Fruit fly (Drosophila melanogaster): ENCODE data around the gene U4-U6-60K.

The U4-U6-60K gene

dm6 chr3L:17496871-17497492 lies 16.7 kb downstream of the U4-U6-60K start (continued):
- no peak for TF ChIP-seq CHES-1-like (GFP tag; optimal IDR thresholded peaks at IDR 0.05)
- no peak for TF ChIP-seq Taf1 (GFP tag; IDR thresholded peaks at IDR 0.05)
- TF ChIP-seq sr (GFP tag; IDR thresholded peaks at IDR 0.05) = no peak
- TF ChIP-seq H15 (GFP tag; IDR thresholded peaks at IDR 0.05) = 0 out of 3 replicates have a peak, but pooled peaks have one; percentile 17
- no peak for TF ChIP-seq CG18619 (GFP tag; optimal IDR thresholded peaks at IDR 0.05)
- no peak for TF ChIP-seq cg (GFP tag; optimal IDR thresholded peaks at IDR 0.05)
- no peak for TF ChIP-seq usp (GFP tag; optimal IDR thresholded peaks at IDR 0.05)
- TF ChIP-seq CG3163 (GFP tag; optimal IDR thresholded peaks at IDR 0.05) = no peak
- no peak for TF ChIP-seq chn (GFP tag; optimal IDR thresholded peaks at IDR 0.05)
- TF ChIP-seq Asciz (GFP tag; optimal IDR thresholded peaks at IDR 0.05) = peak; percentile 5
- no peak for TF ChIP-seq CG7987 (GFP tag; optimal IDR thresholded peaks at IDR 0.05)
- TF ChIP-seq jigr1 (GFP tag; IDR thresholded peaks at IDR 0.05) = no peak
- TF ChIP-seq CG18764 (GFP tag; optimal IDR thresholded peaks at IDR 0.05) = no peak
- TF ChIP-seq eyg (GFP tag; optimal IDR thresholded peaks at IDR 0.05) = no peak
- no peak for TF ChIP-seq Dbx (GFP tag; IDR thresholded peaks at IDR 0.05)
- no peak for TF ChIP-seq CG8944 (GFP tag; optimal IDR thresholded peaks at IDR 0.05)
- TF ChIP-seq CG3065 (GFP tag; optimal IDR thresholded peaks at IDR 0.05) = no peak
- TF ChIP-seq prd (optimal IDR thresholded peaks at IDR 0.05) = no peak
- peak; percentile 32; the same call in 1 of the 3 replicates for TF ChIP-seq prd (GFP tag; IDR thresholded peaks at IDR 0.05)
- no peak for TF ChIP-seq Doc3 (GFP tag; IDR thresholded peaks at IDR 0.05; ENCODE audit: partially characterized antibody)
- TF ChIP-seq Med (GFP tag) = peak; percentile 60
- TF ChIP-seq dysf (GFP tag; IDR thresholded peaks at IDR 0.05) = no peak
- no peak for TF ChIP-seq tll (GFP tag; optimal IDR thresholded peaks at IDR 0.05)
- TF ChIP-seq stc (GFP tag; IDR thresholded peaks at IDR 0.05) = peak; percentile 27; the same call in 1 of the 2 replicates
- TF ChIP-seq CG18262 (tag; optimal IDR thresholded peaks at IDR 0.05) = peak; percentile 33
- TF ChIP-seq CG10654 (GFP tag; optimal IDR thresholded peaks at IDR 0.05) = peak; percentile 5
- no peak for TF ChIP-seq CG4404 (GFP tag; IDR thresholded peaks at IDR 0.05)
- TF ChIP-seq CG15269 (tag; optimal IDR thresholded peaks at IDR 0.05) = peak; percentile 1
- peak; percentile 60 for TF ChIP-seq CG11504 (tag; optimal IDR thresholded peaks at IDR 0.05)
- TF ChIP-seq Fer3 (tag; optimal IDR thresholded peaks at IDR 0.05) = no peak
- no peak for TF ChIP-seq CG15479 (GFP tag; optimal IDR thresholded peaks at IDR 0.05)
- TF ChIP-seq CG10462 (GFP tag; optimal IDR thresholded peaks at IDR 0.05) = no peak
- TF ChIP-seq CG10979 (tag; optimal IDR thresholded peaks at IDR 0.05) = peak; percentile 35
- no peak for TF ChIP-seq gsb-n (tag; optimal IDR thresholded peaks at IDR 0.05)
- TF ChIP-seq Opbp (GFP tag; IDR thresholded peaks at IDR 0.05; ENCODE audit: partially characterized antibody) = no peak
- no peak for TF ChIP-seq CkIIα-i1 (GFP tag; IDR thresholded peaks at IDR 0.05)
- TF ChIP-seq Oaz (GFP tag; IDR thresholded peaks at IDR 0.05) = no peak
- TF ChIP-seq Atf-2 (GFP tag; optimal IDR thresholded peaks at IDR 0.05) = peak; percentile 19
- no peak for TF ChIP-seq HLH4C (GFP tag; IDR thresholded peaks at IDR 0.05; ENCODE audit: partially characterized antibody)
- no peak for TF ChIP-seq ap (GFP tag; IDR thresholded peaks at IDR 0.05)
- peak; percentile 28 for TF ChIP-seq CG17359 (tag; optimal IDR thresholded peaks at IDR 0.05)
- no peak for TF ChIP-seq tap (tag; optimal IDR thresholded peaks at IDR 0.05)
- TF ChIP-seq Hsf (GFP tag; optimal IDR thresholded peaks at IDR 0.05) = no peak
- no peak for TF ChIP-seq jing (GFP tag; optimal IDR thresholded peaks at IDR 0.05)
- TF ChIP-seq CG6272 (GFP tag; IDR thresholded peaks at IDR 0.05) = no peak
- TF ChIP-seq Gug (GFP tag; IDR thresholded peaks at IDR 0.05) = no peak
- TF ChIP-seq CG8924 (tag; optimal IDR thresholded peaks at IDR 0.05) = no peak
- peak in 1 of 2 experiments; percentile 28 for TF ChIP-seq chif (GFP tag; optimal IDR thresholded peaks at IDR 0.05)
- TF ChIP-seq gem (tag; optimal IDR thresholded peaks at IDR 0.05) = peak; percentile 58
- no peak for TF ChIP-seq HmgD (GFP tag; optimal IDR thresholded peaks at IDR 0.05)
- TF ChIP-seq CG14014 (GFP tag; IDR thresholded peaks at IDR 0.05) = no peak
